Worm (Caenorhabditis elegans): ENCODE results near the gene wrk-1.

DNA sequence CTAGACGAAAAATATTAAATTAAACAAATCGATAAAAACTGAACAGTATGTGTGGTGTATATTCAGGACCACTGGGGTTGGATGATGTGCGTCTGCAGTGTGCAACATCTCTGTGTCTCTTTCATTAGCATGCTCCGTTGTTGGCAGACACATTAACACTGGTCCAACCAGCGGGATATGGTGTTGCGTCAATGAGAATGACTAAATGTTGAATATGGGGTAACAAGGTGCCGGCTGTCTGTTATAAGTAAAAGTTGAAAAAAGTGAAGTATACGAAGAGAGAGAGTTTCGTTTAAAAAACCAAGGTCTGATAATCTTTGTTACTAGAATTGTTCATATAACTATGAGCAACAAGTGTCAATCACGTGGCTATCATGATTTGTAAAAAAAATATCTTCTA is 24.4 kb upstream of the wrk-1 start, which contains the start of gene ced-8:
- TF ChIP-seq nhr-6 (tag; optimal IDR thresholded peaks at IDR 0.05) (no peak), nhr-237 (tag; optimal IDR thresholded peaks at IDR 0.05) (no peak)
